Worm (Caenorhabditis elegans) whole organism, L4/young adult: ENCODE results near the gene ugt-43.

Source experiments
- W03F9.2 ChIP-seq: fragments of 150-350 bp; optimal IDR thresholded peaks from 2 replicates; lab custom pipeline; 2014; ENCODE audit warnings: missing biosample characterization, missing genetic modification characterization
- dao-5 ChIP-seq: sonication (generic microtip); optimal IDR thresholded peaks from 2 replicates; lab custom pipeline; 2016; ENCODE audit warnings: missing genotype, missing genetic modification characterization, moderate library complexity, missing compliant biosample characterization
- him-1 ChIP-seq: sonication (generic microtip); optimal IDR thresholded peaks from 2 replicates; lab custom pipeline; 2016; ENCODE audit warnings: missing genotype, missing genetic modification reagents, missing genetic modification characterization, missing compliant biosample characterization

ce11 chrIV:10461767-10462166 lies 2.6 kb upstream of the ugt-43 start, which contains the start of gene mec-3:
- no peak for TF ChIP-seq him-1 (tag; lab: Kevin White, UChicago)
- no peak for TF ChIP-seq dao-5 (tag; lab: Kevin White, UChicago)
- no peak for TF ChIP-seq W03F9.2 (tag; lab: Kevin White, UChicago)
